Worm (Caenorhabditis elegans): ENCODE data around the gene C16C10.4.

C16C10.4 gene

ce11 chrIII:4143170-4143569 is 28.0 kb upstream of the C16C10.4 start:
- no peak for TF ChIP-seq ttx-3 (tag; optimal IDR thresholded peaks at IDR 0.05)
- peak; percentile 79 for TF ChIP-seq nfya-1 (tag; optimal IDR thresholded peaks at IDR 0.05)

DNA sequence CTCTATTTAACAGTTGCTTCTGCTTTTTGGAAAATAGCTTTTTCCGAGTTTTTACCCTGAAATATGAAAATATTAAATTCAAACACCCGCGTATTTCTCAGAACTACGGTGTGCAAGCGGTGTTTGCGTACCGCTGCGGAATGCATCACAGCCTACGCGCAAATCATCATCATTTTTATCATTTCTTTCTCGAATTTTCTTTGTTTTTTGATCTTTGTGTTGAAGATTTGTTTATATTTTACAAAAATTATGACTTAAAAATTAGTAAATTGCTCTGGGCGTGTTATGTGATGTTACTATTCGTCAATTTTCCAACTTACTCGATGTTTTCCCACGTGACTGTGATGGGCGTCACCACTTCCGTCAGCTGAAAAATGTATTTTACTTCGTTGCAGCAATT is 20.2 kb upstream of the C16C10.4 start:
- TF ChIP-seq unc-3 (GFP tag; conservative IDR thresholded peaks at IDR 0.05) (no peak), unc-3 (tag; optimal IDR thresholded peaks at IDR 0.05) (no peak), ceh-22 (tag; optimal IDR thresholded peaks at IDR 0.05) (no peak), ceh-30 (tag; optimal IDR thresholded peaks at IDR 0.05) (peak; percentile 62), ceh-6 (GFP tag; optimal IDR thresholded peaks at IDR 0.05) (no peak), hlh-6 (tag; optimal IDR thresholded peaks at IDR 0.05) (no peak), rnt-1 (tag; optimal IDR thresholded peaks at IDR 0.05) (no peak), dmd-4 (tag; optimal IDR thresholded peaks at IDR 0.05; ENCODE audit: borderline replicate concordance) (no peak), pat-9 (tag; optimal IDR thresholded peaks at IDR 0.05) (no peak), tbx-2 (tag; optimal IDR thresholded peaks at IDR 0.05) (peak; percentile 5), ets-4 (tag; optimal IDR thresholded peaks at IDR 0.05) (no peak), sox-2 (GFP tag; IDR thresholded peaks at IDR 0.05) (no peak), nfya-1 (tag; optimal IDR thresholded peaks at IDR 0.05) (peak; percentile 81), dve-1 (tag; optimal IDR thresholded peaks at IDR 0.05) (no peak), unc-55 (GFP tag; optimal IDR thresholded peaks at IDR 0.05) (peak; percentile 74), pqm-1 (tag; optimal IDR thresholded peaks at IDR 0.05) (no peak), gmeb-2 (tag; optimal IDR thresholded peaks at IDR 0.05) (no peak), F13H6.1 (tag; optimal IDR thresholded peaks at IDR 0.05) (no peak), elt-2 (tag; optimal IDR thresholded peaks at IDR 0.05) (peak; percentile 36), ceh-2 (tag; optimal IDR thresholded peaks at IDR 0.05) (no peak), fkh-6 (tag; optimal IDR thresholded peaks at IDR 0.05) (no peak), ceh-45 (GFP tag; IDR thresholded peaks at IDR 0.05) (no peak), hlh-30 (tag; optimal IDR thresholded peaks at IDR 0.05; ENCODE audit: insufficient read depth) (peak; percentile 1), ceh-18 (tag; optimal IDR thresholded peaks at IDR 0.05) (peak; percentile 15), unc-86 (tag; optimal IDR thresholded peaks at IDR 0.05) (peak; percentile 23), syd-9 (tag; optimal IDR thresholded peaks at IDR 0.05) (no peak), tbx-7 (tag; optimal IDR thresholded peaks at IDR 0.05) (no peak), ceh-31 (tag; optimal IDR thresholded peaks at IDR 0.05) (peak; percentile 15)

- TF ChIP-seq dmd-4 (tag; optimal IDR thresholded peaks at IDR 0.05; ENCODE audit: borderline replicate concordance): no peak
- no peak for TF ChIP-seq ama-1 (optimal IDR thresholded peaks at IDR 0.05)
- TF ChIP-seq ref-2 (tag; optimal IDR thresholded peaks at IDR 0.05): no peak
- no peak for TF ChIP-seq ttx-3 (tag; optimal IDR thresholded peaks at IDR 0.05)
- no peak for TF ChIP-seq Y22D7AL.16 (tag; optimal IDR thresholded peaks at IDR 0.05)
- TF ChIP-seq ceh-31 (tag; optimal IDR thresholded peaks at IDR 0.05): no peak
- TF ChIP-seq pat-9 (tag; optimal IDR thresholded peaks at IDR 0.05): no peak
- TF ChIP-seq ceh-14 (tag; optimal IDR thresholded peaks at IDR 0.05): no peak
- TF ChIP-seq syd-9 (tag; optimal IDR thresholded peaks at IDR 0.05): no peak
- TF ChIP-seq tbx-7 (tag; optimal IDR thresholded peaks at IDR 0.05): no peak
These were observed 19.5 kb upstream of the C16C10.4 start, which contains the start of the genes wht-3 and har-1 for ce11 chrIII:4151548-4152104. Gene wht-3 (minus strand): TSS chrIII:4151598. Gene har-1 (plus strand): TSS chrIII:4152054.

DNA sequence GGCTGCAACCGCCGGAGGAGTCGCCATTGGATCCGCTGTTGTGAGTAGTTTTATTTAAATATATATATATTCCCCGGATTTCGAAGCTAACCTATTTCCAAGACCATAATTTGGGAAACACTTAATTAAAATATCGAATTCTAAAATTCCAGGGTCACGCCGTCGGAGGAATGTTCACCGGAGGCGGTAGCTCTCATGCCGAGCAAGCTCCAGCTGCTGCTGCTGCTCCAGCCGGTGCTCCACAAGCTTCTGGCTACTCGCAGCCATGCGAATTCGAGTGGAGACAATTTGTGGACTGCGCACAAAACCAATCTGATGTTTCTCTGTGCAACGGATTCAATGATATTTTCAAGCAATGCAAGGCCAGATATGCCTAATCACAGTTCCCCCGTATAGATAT is 18.8 kb upstream of the C16C10.4 start:
- no peak for TF ChIP-seq hlh-13 (GFP tag; optimal IDR thresholded peaks at IDR 0.05)

ce11 chrIII:4152828-4153227 is 18.3 kb upstream of the C16C10.4 start:
- no peak for TF ChIP-seq ama-1 (optimal IDR thresholded peaks at IDR 0.05)
- TF ChIP-seq ceh-30 (tag; optimal IDR thresholded peaks at IDR 0.05): no peak
- TF ChIP-seq fkh-10 (GFP tag; optimal IDR thresholded peaks at IDR 0.05): no peak
- no peak for TF ChIP-seq ceh-2 (tag; optimal IDR thresholded peaks at IDR 0.05)
- TF ChIP-seq ref-2 (tag; optimal IDR thresholded peaks at IDR 0.05): no peak
- no peak for TF ChIP-seq ceh-6 (GFP tag; optimal IDR thresholded peaks at IDR 0.05)
- no peak for TF ChIP-seq sox-2 (GFP tag; IDR thresholded peaks at IDR 0.05)
- no peak for TF ChIP-seq tbx-7 (tag; optimal IDR thresholded peaks at IDR 0.05)
- no peak for TF ChIP-seq unc-55 (GFP tag; optimal IDR thresholded peaks at IDR 0.05)
- no peak for TF ChIP-seq dmd-4 (tag; optimal IDR thresholded peaks at IDR 0.05; ENCODE audit: borderline replicate concordance)
- TF ChIP-seq hlh-6 (tag; optimal IDR thresholded peaks at IDR 0.05): no peak
- no peak for TF ChIP-seq madf-2 (tag; optimal IDR thresholded peaks at IDR 0.05)
- no peak for TF ChIP-seq pqm-1 (tag; optimal IDR thresholded peaks at IDR 0.05)
- no peak for TF ChIP-seq unc-3 (GFP tag; conservative IDR thresholded peaks at IDR 0.05)
- TF ChIP-seq unc-3 (tag; optimal IDR thresholded peaks at IDR 0.05): no peak
- TF ChIP-seq pat-9 (tag; optimal IDR thresholded peaks at IDR 0.05): no peak
- no peak for TF ChIP-seq Y22D7AL.16 (tag; optimal IDR thresholded peaks at IDR 0.05)
- TF ChIP-seq npax-4 (tag; optimal IDR thresholded peaks at IDR 0.05): no peak
- TF ChIP-seq lin-11 (tag; optimal IDR thresholded peaks at IDR 0.05): no peak
- TF ChIP-seq hlh-13 (GFP tag; optimal IDR thresholded peaks at IDR 0.05): no peak
- no peak for TF ChIP-seq sox-4 (tag; optimal IDR thresholded peaks at IDR 0.05)

All from whole organism, late embryonic.